Worm (Caenorhabditis elegans): ENCODE measurements around the gene grl-29.

The grl-29 gene

ce11 chrV:3588223-3588622 lies 33.2 kb upstream of the grl-29 start:
- TF ChIP-seq nhr-90 (tag; optimal IDR thresholded peaks at IDR 0.05) (peak; percentile 28), F33H1.4 (GFP tag; IDR thresholded peaks at IDR 0.05) (0 out of 2 replicates have a peak, but pooled peaks have one; percentile 15), nhr-27 (tag; optimal IDR thresholded peaks at IDR 0.05) (no peak), aptf-2 (GFP tag; conservative IDR thresholded peaks at IDR 0.05) (no peak), nhr-80 (tag; optimal IDR thresholded peaks at IDR 0.05) (no peak), rpc-1 (optimal IDR thresholded peaks at IDR 0.05) (peak; percentile 60), rpc-1 (tag; optimal IDR thresholded peaks at IDR 0.05) (peak; percentile 75), cebp-2 (GFP tag; IDR thresholded peaks at IDR 0.05) (0 out of 2 replicates have a peak, but pooled peaks have one; percentile 10), B0261.1 (tag; optimal IDR thresholded peaks at IDR 0.05) (peak; percentile 65), ceh-40 (GFP tag; IDR thresholded peaks at IDR 0.05) (0 out of 2 replicates have a peak, but pooled peaks have one; percentile 62), lin-26 (GFP tag; IDR thresholded peaks at IDR 0.05) (peak; percentile 87), tbp1 (GFP tag; optimal IDR thresholded peaks at IDR 0.05) (peak; percentile 86), ZK185.1 (tag; optimal IDR thresholded peaks at IDR 0.05; ENCODE audit: poor library complexity, severe bottlenecking) (peak; percentile 5), madf-6 (GFP tag; IDR thresholded peaks at IDR 0.05) (peak; percentile 37; the same call in 1 of the 2 replicates), F57C9.4 (tag; optimal IDR thresholded peaks at IDR 0.05) (no peak), F52B5.7 (tag; optimal IDR thresholded peaks at IDR 0.05) (no peak), C06A6.2 (GFP tag; conservative IDR thresholded peaks at IDR 0.05) (no peak), B0019.2 (GFP tag; conservative IDR thresholded peaks at IDR 0.05) (no peak), nhr-179 (tag; optimal IDR thresholded peaks at IDR 0.05) (no peak), die-1 (tag; optimal IDR thresholded peaks at IDR 0.05) (no peak), dpl-1 (GFP tag; optimal IDR thresholded peaks at IDR 0.05) (no peak), Y56A3A.18 (GFP tag; IDR thresholded peaks at IDR 0.05) (0 out of 2 replicates have a peak, but pooled peaks have one; percentile 20), lag-1 (GFP tag; IDR thresholded peaks at IDR 0.05) (no peak), let-526 (GFP tag; IDR thresholded peaks at IDR 0.05) (no peak), snpc-3.4 (tag; optimal IDR thresholded peaks at IDR 0.05) (peak; percentile 55), ztf-25 (GFP tag; IDR thresholded peaks at IDR 0.05) (peak; percentile 69; the same call in 1 of the 2 replicates), mcd-1 (GFP tag; IDR thresholded peaks at IDR 0.05) (no peak), sptf-2 (GFP tag; optimal IDR thresholded peaks at IDR 0.05) (no peak), D2030.7 (GFP tag; IDR thresholded peaks at IDR 0.05) (peak; percentile 62), madf-8 (GFP tag; conservative IDR thresholded peaks at IDR 0.05) (0 out of 2 replicates have a peak, but pooled peaks have one; percentile 5), C17E4.6 (GFP tag; IDR thresholded peaks at IDR 0.05) (0 out of 2 replicates have a peak, but pooled peaks have one; percentile 38), unc-62 (GFP tag; optimal IDR thresholded peaks at IDR 0.05) (no peak), lin-54 (GFP tag; optimal IDR thresholded peaks at IDR 0.05) (peak; percentile 10), lsl-1 (GFP tag; optimal IDR thresholded peaks at IDR 0.05) (no peak), hmg-1.2 (GFP tag; IDR thresholded peaks at IDR 0.05) (peak; percentile 35; the same call in 1 of the 2 replicates), dpff-1 (tag; optimal IDR thresholded peaks at IDR 0.05) (no peak), F10E7.11 (tag; optimal IDR thresholded peaks at IDR 0.05) (no peak), snpc-1.3 (tag; optimal IDR thresholded peaks at IDR 0.05; ENCODE audit: insufficient read depth) (peak; percentile 10), hsf-1 (GFP tag; IDR thresholded peaks at IDR 0.05) (no peak)

DNA sequence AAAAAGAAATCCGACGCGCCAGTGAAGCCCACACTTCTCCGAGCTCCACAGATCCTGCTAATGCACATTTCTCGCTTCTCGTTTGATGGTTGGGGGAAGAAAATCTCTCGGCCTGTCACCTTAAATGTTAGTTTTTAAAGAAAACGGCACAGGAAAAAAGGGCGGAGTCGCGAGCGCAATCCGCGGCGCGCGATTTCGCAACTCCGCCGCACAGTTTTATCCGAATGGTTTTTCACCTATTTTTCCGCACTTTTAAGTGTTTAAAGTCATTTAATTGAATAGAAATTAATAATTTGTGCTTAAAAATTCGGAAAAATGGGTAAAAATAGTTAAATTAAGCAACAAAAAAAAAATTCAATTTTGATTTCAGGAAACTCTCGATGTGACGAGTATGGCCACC lies 32.6 kb upstream of the grl-29 start:
- TF ChIP-seq egrh-3 (GFP tag; IDR thresholded peaks at IDR 0.05) (peak; percentile 9; the same call in 1 of the 2 replicates), attf-5 (GFP tag; optimal IDR thresholded peaks at IDR 0.05) (peak; percentile 17), hmg-1.2 (GFP tag; IDR thresholded peaks at IDR 0.05) (0 out of 2 replicates have a peak, but pooled peaks have one; percentile 11), rcor-1 (GFP tag; IDR thresholded peaks at IDR 0.05) (0 out of 2 replicates have a peak, but pooled peaks have one; percentile 17), K12H6.12 (tag; optimal IDR thresholded peaks at IDR 0.05) (no peak), cebp-1 (GFP tag; IDR thresholded peaks at IDR 0.05) (peak; percentile 88), cebp-1 (tag; optimal IDR thresholded peaks at IDR 0.05) (peak; percentile 98), mcd-1 (GFP tag; IDR thresholded peaks at IDR 0.05) (peak; percentile 53), F37B4.10 (GFP tag; IDR thresholded peaks at IDR 0.05) (no peak), snpc-1.3 (tag; optimal IDR thresholded peaks at IDR 0.05; ENCODE audit: insufficient read depth) (peak; percentile 39), gei-17 (GFP tag; optimal IDR thresholded peaks at IDR 0.05) (no peak), madf-10 (tag; optimal IDR thresholded peaks at IDR 0.05) (peak; percentile 10), lin-54 (GFP tag; optimal IDR thresholded peaks at IDR 0.05) (peak; percentile 12), attf-3 (GFP tag; conservative IDR thresholded peaks at IDR 0.05) (0 out of 2 replicates have a peak, but pooled peaks have one; percentile 29)

Data from whole organism, young adult.